Fruit fly (Drosophila melanogaster): Measurements from ENCODE around the gene Vm34Ca.

DNA sequence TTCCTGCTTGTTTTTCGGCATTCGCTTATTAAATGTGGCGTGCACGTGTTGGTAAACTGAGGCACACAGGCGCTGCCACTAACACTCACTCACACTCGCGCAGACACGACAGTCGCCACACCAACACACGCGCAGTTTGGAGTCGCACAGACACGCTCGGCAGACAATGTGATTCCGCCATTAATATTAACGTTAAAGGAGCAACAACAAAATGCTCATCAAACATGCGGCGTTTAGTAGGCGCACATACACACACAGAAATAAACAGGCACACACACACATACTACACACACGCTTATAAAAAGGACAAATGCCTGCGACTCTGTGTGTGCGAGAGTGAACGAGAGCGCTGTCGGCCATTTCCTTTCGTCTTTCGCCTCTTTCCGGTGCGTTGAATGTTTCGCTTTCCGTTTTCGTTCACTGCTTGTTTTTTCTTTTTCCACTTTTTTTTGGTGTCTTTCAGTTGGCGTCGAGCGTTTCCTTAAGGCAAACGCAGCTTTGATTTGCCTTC lies 45.7 kb upstream of the Vm34Ca start, which contains the start of gene CG42809:
- TF ChIP-seq CG3032 (tag; optimal IDR thresholded peaks at IDR 0.05) (no peak), fkh (GFP tag; optimal IDR thresholded peaks at IDR 0.05) (no peak)
